Worm (Caenorhabditis elegans): Measurements from ENCODE around the gene fbxa-171.

DNA sequence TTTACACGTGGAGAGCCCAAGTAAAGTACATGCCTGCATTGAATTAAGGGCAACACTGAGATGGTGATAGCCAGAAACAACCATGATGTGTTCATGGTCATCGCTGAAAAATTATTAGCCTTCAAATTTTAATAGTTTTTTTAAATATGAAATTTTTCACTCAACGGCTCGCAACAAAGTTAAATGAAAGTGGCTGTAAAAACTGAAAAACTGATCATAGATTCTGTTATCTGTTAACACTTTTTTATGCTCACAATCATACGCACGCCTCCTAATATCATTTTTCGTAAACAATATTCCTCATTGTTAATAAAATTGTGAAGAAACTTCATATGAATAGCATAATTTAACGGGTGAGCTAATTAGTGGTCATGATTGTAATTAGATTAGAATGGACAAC, 34.4 kb downstream of the fbxa-171 start, which contains the start of gene C18D4.4:
- TF ChIP-seq lin-35 (GFP tag; optimal IDR thresholded peaks at IDR 0.05) (no peak), akir-1 (GFP tag; optimal IDR thresholded peaks at IDR 0.05) (no peak), nfya-1 (tag; optimal IDR thresholded peaks at IDR 0.05; ENCODE audit: borderline replicate concordance, insufficient read depth) (no peak), egl-18 (GFP tag; IDR thresholded peaks at IDR 0.05) (no peak), xnd-1 (tag; optimal IDR thresholded peaks at IDR 0.05) (no peak), tbp1 (GFP tag; optimal IDR thresholded peaks at IDR 0.05) (no peak), F10E7.11 (tag; optimal IDR thresholded peaks at IDR 0.05) (no peak), hrde-1 (tag; optimal IDR thresholded peaks at IDR 0.05; ENCODE audit: borderline replicate concordance) (no peak), lin-40 (tag; optimal IDR thresholded peaks at IDR 0.05) (no peak), let-526 (GFP tag; IDR thresholded peaks at IDR 0.05) (no peak)
